Worm (Caenorhabditis elegans): Measurements from ENCODE around the gene srz-32.

- TF ChIP-seq ets-7 (tag; optimal IDR thresholded peaks at IDR 0.05) = no peak
- TF ChIP-seq flt-1 (GFP tag; IDR thresholded peaks at IDR 0.05) = no peak
- TF ChIP-seq ama-1 (optimal IDR thresholded peaks at IDR 0.05) = no peak
Observed at ce11 chrIV:3452516-3452915, 16.4 kb downstream of the srz-32 start.
